Worm (Caenorhabditis elegans) whole organism, mixed stage, embryonic: ENCODE data around the gene lrx-1.
A peak's percentile ranks its signal among the peaks of the same experiment; 100 is the strongest.

Source experiments
- M03D4.4 ChIP-seq: sonication (generic microtip); optimal IDR thresholded peaks from 2 replicates; lab custom pipeline; 2017; ENCODE audit warnings: mild to moderate bottlenecking, missing genetic modification characterization, missing compliant biosample characterization
- bed-3 ChIP-seq: fragments of 200-800 bp; sonication (Bioruptor generic); optimal IDR thresholded peaks from 3 replicates; lab custom pipeline; 2018; ENCODE audit warnings: mild to moderate bottlenecking, missing genetic modification characterization, moderate library complexity, missing compliant biosample characterization
- blmp-1 ChIP-seq: fragments of 150-350 bp; optimal IDR thresholded peaks from 2 replicates; lab custom pipeline; 2014; ENCODE audit warnings: missing biosample characterization, missing genetic modification characterization
- ceh-39 ChIP-seq: fragments of 150-350 bp; optimal IDR thresholded peaks from 2 replicates; lab custom pipeline; 2014; ENCODE audit warnings: missing biosample characterization, missing genetic modification characterization
- ceh-43 ChIP-seq: fragments of 200-800 bp; sonication (Bioruptor generic); optimal IDR thresholded peaks from 2 replicates; lab custom pipeline; 2018; ENCODE audit warnings: mild to moderate bottlenecking, missing genetic modification characterization, moderate library complexity, missing compliant biosample characterization
- ceh-83 ChIP-seq: fragments of 200-800 bp; sonication (Bioruptor generic); optimal IDR thresholded peaks from 2 replicates; lab custom pipeline; 2018; ENCODE audit warnings: mild to moderate bottlenecking, missing genetic modification characterization, missing compliant biosample characterization
- ces-1 ChIP-seq: fragments of 150-350 bp; optimal IDR thresholded peaks from 2 replicates; lab custom pipeline; 2014; ENCODE audit warnings: missing biosample characterization, missing genetic modification reagents, missing genetic modification characterization
- cnd-1 ChIP-seq: fragments of 200-800 bp; sonication (Bioruptor generic); optimal IDR thresholded peaks from 2 replicates; lab custom pipeline; 2018; ENCODE audit warnings: mild to moderate bottlenecking, missing genetic modification characterization, missing compliant biosample characterization
- elt-1 ChIP-seq: sonication (generic microtip); optimal IDR thresholded peaks from 2 replicates; lab custom pipeline; 2017; ENCODE audit warnings: missing genetic modification characterization, mild to moderate bottlenecking, missing compliant biosample characterization, antibody characterized with exemption, moderate library complexity, borderline replicate concordance; ENCODE audit not compliant: insufficient read depth
- elt-3 ChIP-seq: fragments of 150-350 bp; optimal IDR thresholded peaks from 2 replicates; lab custom pipeline; 2014; ENCODE audit warnings: missing biosample characterization, missing genetic modification characterization
- flh-1 ChIP-seq: fragments of 200-800 bp; sonication (Bioruptor generic); optimal IDR thresholded peaks from 2 replicates; lab custom pipeline; 2018; ENCODE audit warnings: mild to moderate bottlenecking, missing genetic modification characterization, moderate library complexity, missing compliant biosample characterization
- ham-2 ChIP-seq: fragments of 200-800 bp; sonication (Bioruptor generic); optimal IDR thresholded peaks from 2 replicates; lab custom pipeline; 2018; ENCODE audit warnings: mild to moderate bottlenecking, missing genetic modification characterization, missing compliant biosample characterization
- hlh-1 ChIP-seq: fragments of 150-350 bp; optimal IDR thresholded peaks from 2 replicates; lab custom pipeline; 2014; ENCODE audit warnings: missing biosample characterization, missing genetic modification reagents, missing genetic modification characterization
- lin-13 ChIP-seq: fragments of 150-350 bp; optimal IDR thresholded peaks from 2 replicates; lab custom pipeline; 2014; ENCODE audit warnings: missing biosample characterization, missing genetic modification characterization
- lsy-2 ChIP-seq: fragments of 150-350 bp; optimal IDR thresholded peaks from 2 replicates; lab custom pipeline; 2014; ENCODE audit warnings: missing biosample characterization, missing genetic modification characterization
- mab-5 ChIP-seq: fragments of 150-350 bp; optimal IDR thresholded peaks from 2 replicates; lab custom pipeline; 2014; ENCODE audit warnings: missing biosample characterization, missing genetic modification characterization
- mep-1 ChIP-seq: fragments of 150-350 bp; optimal IDR thresholded peaks from 2 replicates; lab custom pipeline; 2017; ENCODE audit warnings: missing biosample characterization, missing genetic modification reagents, missing genetic modification characterization, inconsistent platforms
- mls-2 ChIP-seq: sonication (generic microtip); optimal IDR thresholded peaks from 2 replicates; lab custom pipeline; 2016; ENCODE audit warnings: mild to moderate bottlenecking, missing genetic modification characterization, moderate library complexity, missing compliant biosample characterization
- nhr-12 ChIP-seq: fragments of 150-350 bp; optimal IDR thresholded peaks from 2 replicates; lab custom pipeline; 2014; ENCODE audit warnings: missing biosample characterization, missing genetic modification characterization
- nhr-237 ChIP-seq: fragments of 150-350 bp; optimal IDR thresholded peaks from 2 replicates; lab custom pipeline; 2014; ENCODE audit warnings: missing biosample characterization, missing genetic modification characterization
- nhr-28 ChIP-seq: fragments of 150-350 bp; optimal IDR thresholded peaks from 2 replicates; lab custom pipeline; 2014; ENCODE audit warnings: missing biosample characterization, missing genetic modification characterization
- nhr-76 ChIP-seq: sonication (generic microtip); optimal IDR thresholded peaks from 2 replicates; lab custom pipeline; 2017; ENCODE audit warnings: missing biosample characterization, missing genetic modification characterization
- pha-4 ChIP-seq: fragments of 150-350 bp; optimal IDR thresholded peaks from 2 replicates; lab custom pipeline; 2018; ENCODE audit warnings: missing biosample characterization, missing genetic modification reagents, missing genetic modification characterization
- sem-2 ChIP-seq: fragments of 200-800 bp; sonication (Bioruptor generic); optimal IDR thresholded peaks from 2 replicates; lab custom pipeline; 2018; ENCODE audit warnings: mild to moderate bottlenecking, missing genetic modification characterization, missing compliant biosample characterization
- sptf-1 ChIP-seq: sonication (generic microtip); optimal IDR thresholded peaks from 2 replicates; lab custom pipeline; 2017; ENCODE audit warnings: mild to moderate bottlenecking, missing genetic modification characterization, moderate library complexity, missing compliant biosample characterization
- tbx-8 ChIP-seq: fragments of 200-800 bp; sonication (Bioruptor generic); optimal IDR thresholded peaks from 2 replicates; lab custom pipeline; 2018; ENCODE audit warnings: mild to moderate bottlenecking, missing genetic modification characterization, moderate library complexity, missing compliant biosample characterization
- unc-120 ChIP-seq: sonication (generic microtip); optimal IDR thresholded peaks from 2 replicates; lab custom pipeline; 2017; ENCODE audit warnings: missing genetic modification characterization, missing compliant biosample characterization; ENCODE audit not compliant: poor library complexity, severe bottlenecking
- unc-39 ChIP-seq: fragments of 150-350 bp; optimal IDR thresholded peaks from 2 replicates; lab custom pipeline; 2014; ENCODE audit warnings: missing biosample characterization, missing genetic modification characterization
- unc-62 ChIP-seq: fragments of 150-350 bp; optimal IDR thresholded peaks from 2 replicates; lab custom pipeline; 2014; ENCODE audit warnings: missing biosample characterization, missing genetic modification reagents, missing genetic modification characterization
- zip-8 ChIP-seq: fragments of 150-350 bp; optimal IDR thresholded peaks from 2 replicates; lab custom pipeline; 2014; ENCODE audit warnings: missing biosample characterization, missing genetic modification characterization
- ztf-11 ChIP-seq: fragments of 150-350 bp; optimal IDR thresholded peaks from 2 replicates; lab custom pipeline; 2014; ENCODE audit warnings: missing biosample characterization, missing genetic modification characterization

The lrx-1 gene

ce11 chrV:12295015-12295414 is 42.6 kb downstream of the lrx-1 start:
- no peak for TF ChIP-seq mep-1 (tag; lab: Kevin White, UChicago)
- peak; percentile 8 for TF ChIP-seq pha-4 (tag; lab: Kevin White, UChicago)
- TF ChIP-seq elt-1 (tag; lab: Kevin White, UChicago) = peak; percentile 49
- TF ChIP-seq zip-8 (tag; lab: Kevin White, UChicago) = no peak
- TF ChIP-seq ham-2 (GFP tag; lab: Kevin White, UChicago) = peak; percentile 30
- TF ChIP-seq, all 35 proteins: peak for 3

ce11 chrV:12295520-12295919 is 43.1 kb downstream of the lrx-1 start:
- TF ChIP-seq unc-120 (tag; lab: Kevin White, UChicago) = no peak
- no peak for TF ChIP-seq ceh-83
- no peak for TF ChIP-seq pha-4 (tag; lab: Kevin White, UChicago)
- TF ChIP-seq sptf-1 (tag; lab: Kevin White, UChicago) = no peak

ce11 chrV:12296122-12296521 is 43.8 kb downstream of the lrx-1 start:
- TF ChIP-seq ces-1 (GFP tag; lab: Kevin White, UChicago) (no peak), mab-5 (tag; lab: Kevin White, UChicago) (no peak), flh-1 (no peak), nhr-237 (tag; lab: Kevin White, UChicago) (no peak), sptf-1 (tag; lab: Kevin White, UChicago) (no peak), blmp-1 (tag; lab: Kevin White, UChicago) (no peak), lsy-2 (no peak), elt-1 (tag; lab: Kevin White, UChicago) (no peak), ham-2 (GFP tag; lab: Kevin White, UChicago) (no peak), hlh-1 (tag; lab: Kevin White, UChicago) (no peak), mls-2 (no peak), nhr-28 (tag; lab: Kevin White, UChicago) (no peak), ztf-11 (tag; lab: Kevin White, UChicago) (no peak), nhr-12 (tag; lab: Kevin White, UChicago) (no peak), unc-39 (tag; lab: Kevin White, UChicago) (no peak), nhr-76 (tag; lab: Kevin White, UChicago) (no peak), ceh-83 (no peak), ceh-43 (no peak), unc-62 (GFP tag; lab: Kevin White, UChicago) (no peak)
- TF ChIP-seq, all 35 proteins: peak for 0

- TF ChIP-seq nhr-76 (tag; lab: Kevin White, UChicago) = no peak
- peak; percentile 46 for TF ChIP-seq elt-1 (tag; lab: Kevin White, UChicago)
- no peak for TF ChIP-seq lsy-2
Observed at ce11 chrV:12296794-12297193, 44.4 kb downstream of the lrx-1 start.

ce11 chrV:12298184-12298583 is 45.8 kb downstream of the lrx-1 start:
- no peak for TF ChIP-seq ham-2 (GFP tag; lab: Kevin White, UChicago)
- no peak for TF ChIP-seq pha-4 (tag; lab: Kevin White, UChicago)
- TF ChIP-seq flh-1 = no peak
- no peak for TF ChIP-seq M03D4.4 (tag; lab: Kevin White, UChicago)
- TF ChIP-seq ztf-11 (tag; lab: Kevin White, UChicago) = no peak
- TF ChIP-seq unc-120 (tag; lab: Kevin White, UChicago) = no peak
- no peak for TF ChIP-seq nhr-12 (tag; lab: Kevin White, UChicago)
- TF ChIP-seq ceh-83 = no peak
- no peak for TF ChIP-seq ceh-39 (tag; lab: Kevin White, UChicago)
- TF ChIP-seq mls-2 = no peak
- TF ChIP-seq, all 35 proteins: peak for 0

ce11 chrV:12299244-12299766 is 46.9 kb downstream of the lrx-1 start:
- no peak for TF ChIP-seq cnd-1 (tag; lab: Kevin White, UChicago)
- TF ChIP-seq unc-62 (GFP tag; lab: Kevin White, UChicago) = no peak
- TF ChIP-seq M03D4.4 (tag; lab: Kevin White, UChicago) = no peak
- TF ChIP-seq zip-8 (tag; lab: Kevin White, UChicago) = no peak
- TF ChIP-seq tbx-8 (GFP tag; lab: Kevin White, UChicago) = no peak
- TF ChIP-seq nhr-28 (tag; lab: Kevin White, UChicago) = no peak
- TF ChIP-seq blmp-1 (tag; lab: Kevin White, UChicago) = no peak
- no peak for TF ChIP-seq ham-2 (GFP tag; lab: Kevin White, UChicago)
- no peak for TF ChIP-seq pha-4 (tag; lab: Kevin White, UChicago)
- no peak for TF ChIP-seq bed-3
- TF ChIP-seq lin-13 = no peak
- no peak for TF ChIP-seq nhr-12 (tag; lab: Kevin White, UChicago)
- TF ChIP-seq mab-5 (tag; lab: Kevin White, UChicago) = no peak
- no peak for TF ChIP-seq unc-39 (tag; lab: Kevin White, UChicago)
- TF ChIP-seq elt-3 = no peak
- no peak for TF ChIP-seq sem-2 (GFP tag; lab: Kevin White, UChicago)
- no peak for TF ChIP-seq nhr-76 (tag; lab: Kevin White, UChicago)
- TF ChIP-seq, all 35 proteins: peak for 0
